Fruit fly (Drosophila melanogaster): ENCODE measurements around the gene twin.
A peak's percentile ranks its signal among the peaks of the same experiment; 100 is the strongest.

Gene twin

DNA sequence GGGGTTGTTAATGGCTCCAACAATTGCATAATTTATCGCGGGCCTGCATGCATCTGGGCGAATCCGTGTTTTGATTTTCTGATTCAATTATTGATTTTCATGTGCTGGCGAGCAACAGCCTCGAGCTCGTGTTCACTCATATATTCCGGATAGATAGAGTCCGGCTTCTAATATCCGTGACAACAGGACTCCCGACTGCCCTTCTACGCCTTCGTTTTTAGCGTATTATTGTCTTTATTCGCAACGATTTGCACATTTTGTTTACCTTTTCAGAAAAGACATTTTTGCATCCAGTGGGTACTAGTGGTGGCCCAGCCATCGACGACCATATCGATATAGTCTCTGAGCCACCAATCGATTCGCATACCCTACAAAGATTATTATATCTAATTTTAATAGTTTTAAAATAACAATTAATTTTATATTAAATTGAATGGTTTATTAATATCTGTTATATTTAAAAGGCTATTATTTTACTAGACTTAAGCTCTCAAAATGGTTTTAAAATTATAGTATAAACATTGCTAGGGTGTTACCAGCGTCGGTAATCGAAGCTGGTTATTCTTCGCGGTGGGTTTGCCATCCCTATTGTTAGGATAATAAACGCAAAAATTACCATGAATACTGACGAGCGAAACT is 60.5 kb downstream of the twin start, which contains the start of the genes Myo95E and TBC1d7 (continued):
- TF ChIP-seq CG43689 (GFP tag; IDR thresholded peaks at IDR 0.05) (peak; percentile 87), slp2 (GFP tag; optimal IDR thresholded peaks at IDR 0.05) (no peak), HmgZ (tag; optimal IDR thresholded peaks at IDR 0.05) (peak; percentile 85), zen2 (GFP tag; IDR thresholded peaks at IDR 0.05; ENCODE audit: partially characterized antibody) (no peak; the same call in 2 of the 3 replicates), CG3065 (GFP tag; optimal IDR thresholded peaks at IDR 0.05) (peak; percentile 26), CG10543 (GFP tag; optimal IDR thresholded peaks at IDR 0.05) (no peak), CG6254 (GFP tag; optimal IDR thresholded peaks at IDR 0.05) (peak; percentile 61), CG13775 (GFP tag; optimal IDR thresholded peaks at IDR 0.05) (peak; percentile 88), CG13894 (tag; optimal IDR thresholded peaks at IDR 0.05) (no peak), CG15479 (GFP tag; optimal IDR thresholded peaks at IDR 0.05) (no peak), Hr39 (optimal IDR thresholded peaks at IDR 0.05) (no peak), CTCF (GFP tag; optimal IDR thresholded peaks at IDR 0.05) (no peak), CG10462 (GFP tag; optimal IDR thresholded peaks at IDR 0.05) (peak; percentile 40), psq (GFP tag; optimal IDR thresholded peaks at IDR 0.05) (peak; percentile 35), CG11247 (GFP tag; IDR thresholded peaks at IDR 0.05) (peak; percentile 86), bsh (GFP tag; optimal IDR thresholded peaks at IDR 0.05) (peak; percentile 23 to 89), knrl (GFP tag; IDR thresholded peaks at IDR 0.05; ENCODE audit: partially characterized antibody) (peak; percentile 84), Usf (GFP tag; optimal IDR thresholded peaks at IDR 0.05) (peak; percentile 72), Ada2b (GFP tag; IDR thresholded peaks at IDR 0.05) (peak; percentile 91), Ravus (GFP tag; IDR thresholded peaks at IDR 0.05) (peak; percentile 74), wdn (GFP tag; IDR thresholded peaks at IDR 0.05) (peak; percentile 83), inv (GFP tag; IDR thresholded peaks at IDR 0.05; ENCODE audit: partially characterized antibody) (peak; percentile 62), crc (GFP tag; optimal IDR thresholded peaks at IDR 0.05) (no peak), CG2202 (tag; optimal IDR thresholded peaks at IDR 0.05) (peak; percentile 63), CG3726 (GFP tag; IDR thresholded peaks at IDR 0.05) (peak; percentile 89), pum (GFP tag; optimal IDR thresholded peaks at IDR 0.05) (peak; percentile 56), CG4360 (GFP tag; IDR thresholded peaks at IDR 0.05) (peak; percentile 66), danr (GFP tag; IDR thresholded peaks at IDR 0.05) (peak; percentile 95), bbx (GFP tag; IDR thresholded peaks at IDR 0.05; ENCODE audit: partially characterized antibody) (peak; percentile 42), CG15696 (tag; optimal IDR thresholded peaks at IDR 0.05) (peak; percentile 71), CG12391 (tag; optimal IDR thresholded peaks at IDR 0.05) (peak; percentile 95), zfh1 (GFP tag; IDR thresholded peaks at IDR 0.05) (peak; percentile 93), CG9932 (GFP tag; IDR thresholded peaks at IDR 0.05) (peak; percentile 97), CG3163 (GFP tag; optimal IDR thresholded peaks at IDR 0.05) (no peak), Stat92E (GFP tag; optimal IDR thresholded peaks at IDR 0.05) (peak in 1 of 3 experiments; percentile 7), grau (tag; optimal IDR thresholded peaks at IDR 0.05) (peak; percentile 89), CG16779 (GFP tag; IDR thresholded peaks at IDR 0.05) (0 out of 2 replicates have a peak, but pooled peaks have one; percentile 46), Taf1 (GFP tag; IDR thresholded peaks at IDR 0.05) (peak; percentile 84), pnt (GFP tag; optimal IDR thresholded peaks at IDR 0.05) (peak; percentile 9), pita (GFP tag; optimal IDR thresholded peaks at IDR 0.05) (no peak), tll (GFP tag; optimal IDR thresholded peaks at IDR 0.05) (no peak), CG8281 (tag; optimal IDR thresholded peaks at IDR 0.05) (no peak), phol (tag; optimal IDR thresholded peaks at IDR 0.05) (peak; percentile 92), ken (GFP tag; IDR thresholded peaks at IDR 0.05) (peak; percentile 92), CG18262 (tag; optimal IDR thresholded peaks at IDR 0.05) (peak; percentile 90), CG42726 (GFP tag; IDR thresholded peaks at IDR 0.05; ENCODE audit: partially characterized antibody) (0 out of 2 replicates have a peak, but pooled peaks have one; percentile 35), CG14965 (GFP tag; optimal IDR thresholded peaks at IDR 0.05; ENCODE audit: borderline replicate concordance) (no peak), H15 (GFP tag; IDR thresholded peaks at IDR 0.05) (peak; percentile 93), chm (GFP tag; IDR thresholded peaks at IDR 0.05) (peak; percentile 82), dpn (GFP tag; optimal IDR thresholded peaks at IDR 0.05) (peak; percentile 7 to 91)
